Fruit fly (Drosophila melanogaster) Kc167 (cell line): Measurements from ENCODE around the gene CG31642.

ENCODE experiments used
- Sin3A ChIP-seq: fragments of >200 bp; optimal IDR thresholded peaks from 2 replicates; lab custom pipeline; 2018; ENCODE audit warnings: missing external identifiers
- insv ChIP-seq: fragments of >200 bp; optimal IDR thresholded peaks from 3 replicates; lab custom pipeline; 2018; ENCODE audit warnings: missing external identifiers
- psq ChIP-seq: fragments of >200 bp; optimal IDR thresholded peaks from 2 replicates; lab custom pipeline; 2017; ENCODE audit warnings: missing external identifiers
- ttk ChIP-seq: sonication (Bioruptor generic); optimal IDR thresholded peaks from 2 replicates; lab custom pipeline; 2017; ENCODE audit warnings: missing external identifiers

- TF ChIP-seq insv (lab: Kevin White, UChicago) (no peak), ttk (lab: Kevin White, UChicago) (no peak), psq (lab: Kevin White, UChicago) (no peak), Sin3A (lab: Kevin White, UChicago) (no peak)
Measured at dm6 chr2L:6169119-6169518, 50.8 kb downstream of the CG31642 start.
